Worm (Caenorhabditis elegans) whole organism, L4 larva: ENCODE measurements around the gene pan-1.

Source experiments
- F44E2.7 ChIP-seq: fragments of 200-800 bp; sonication (Bioruptor generic); IDR thresholded peaks from 2 replicates; pipeline ENCODE4 v2.1.2; 2022; ENCODE audit warnings: missing genetic modification characterization, missing compliant biosample characterization
- T20F7.1 ChIP-seq: fragments of 200-800 bp; sonication (Bioruptor generic); optimal IDR thresholded peaks from 2 replicates; lab custom pipeline; 2018; ENCODE audit warnings: mild to moderate bottlenecking, missing genetic modification characterization, missing compliant biosample characterization
- T26A8.4 ChIP-seq: fragments of 200-800 bp; sonication (Bioruptor generic); IDR thresholded peaks from 2 replicates; pipeline ENCODE4 v1.3.6; 2022; ENCODE audit warnings: missing genetic modification characterization, missing compliant biosample characterization
- Y48G9A.11 ChIP-seq: fragments of 200-800 bp; sonication (Bioruptor generic); IDR thresholded peaks from 2 replicates; pipeline ENCODE4 v1.3.6; 2022; ENCODE audit warnings: missing genetic modification reagents, missing genetic modification characterization, missing compliant biosample characterization
- Y5F2A.4 ChIP-seq: fragments of 200-800 bp; sonication (Bioruptor generic); optimal IDR thresholded peaks from 2 replicates; lab custom pipeline; 2018; ENCODE audit warnings: mild to moderate bottlenecking, missing genetic modification characterization, missing compliant biosample characterization
- ZK337.2 ChIP-seq: fragments of 200-800 bp; sonication (Bioruptor generic); IDR thresholded peaks from 2 replicates; pipeline ENCODE4 v1.3.6; 2022; ENCODE audit warnings: missing genetic modification reagents, missing genetic modification characterization, missing compliant biosample characterization
- aha-1 ChIP-seq: fragments of 150-350 bp; peaks from one replicate; lab custom pipeline; 2014; ENCODE audit warnings: missing biosample characterization, missing genetic modification characterization
- aly-2 ChIP-seq: sonication (generic microtip); optimal IDR thresholded peaks from 2 replicates; lab custom pipeline; 2018; ENCODE audit warnings: missing biosample characterization, missing genetic modification characterization
- arid-1 ChIP-seq: fragments of 200-800 bp; sonication (Bioruptor generic); conservative IDR thresholded peaks from 2 replicates; pipeline ENCODE4 v1.3.6; 2022; ENCODE audit warnings: missing genetic modification reagents, missing genetic modification characterization, missing compliant biosample characterization
- ceh-20 ChIP-seq: fragments of 200-800 bp; sonication (Bioruptor generic); IDR thresholded peaks from 2 replicates; pipeline ENCODE4 v1.3.6; 2022; ENCODE audit warnings: missing genetic modification reagents, missing genetic modification characterization, missing compliant biosample characterization
- ceh-28 ChIP-seq: fragments of 150-350 bp; optimal IDR thresholded peaks from 2 replicates; lab custom pipeline; 2014; ENCODE audit warnings: missing biosample characterization, missing genetic modification reagents, missing genetic modification characterization
- ces-1 ChIP-seq: fragments of 150-350 bp; sonication (generic microtip); optimal IDR thresholded peaks from 4 replicates; lab custom pipeline; 2014; ENCODE audit warnings: missing biosample characterization, missing genetic modification reagents, missing genetic modification characterization
- daf-12 ChIP-seq: fragments of 150-350 bp; optimal IDR thresholded peaks from 2 replicates; lab custom pipeline; 2014; ENCODE audit warnings: missing biosample characterization, missing genetic modification reagents, missing genetic modification characterization
- daf-16 ChIP-seq, 3 experiments: sonication (generic microtip); optimal IDR thresholded peaks; 2 replicates each; lab custom pipeline; 2016 to 2017; ENCODE audit warnings: missing genetic modification characterization in 3 of 3, missing genetic modification reagents in 3 of 3, mild to moderate bottlenecking in 2 of 3, missing compliant biosample characterization in 2 of 3, missing biosample characterization in 1 of 3, moderate library complexity in 1 of 3
- daf-8 ChIP-seq: fragments of 200-800 bp; sonication (Bioruptor generic); IDR thresholded peaks from 2 replicates; pipeline ENCODE4 v1.3.6; 2022; ENCODE audit warnings: missing genetic modification characterization, missing compliant biosample characterization
- dmd-6 ChIP-seq: fragments of 200-800 bp; sonication (Bioruptor generic); IDR thresholded peaks from 2 replicates; pipeline ENCODE4 v1.3.6; 2022; ENCODE audit warnings: missing genetic modification reagents, missing genetic modification characterization, missing compliant biosample characterization
- dmd-9 ChIP-seq: fragments of 200-800 bp; sonication (Bioruptor generic); IDR thresholded peaks from 2 replicates; pipeline ENCODE4 v1.3.6; 2022; ENCODE audit warnings: missing genetic modification reagents, missing genetic modification characterization, missing compliant biosample characterization
- duxl-1 ChIP-seq: sonication (generic microtip); optimal IDR thresholded peaks from 2 replicates; lab custom pipeline; 2016; ENCODE audit warnings: mild to moderate bottlenecking, missing genetic modification characterization, moderate library complexity, missing compliant biosample characterization; ENCODE audit not compliant: poor library complexity
- dve-1 ChIP-seq: sonication (generic microtip); optimal IDR thresholded peaks from 2 replicates; lab custom pipeline; 2017; ENCODE audit warnings: antibody characterized with exemption, mild to moderate bottlenecking, missing genetic modification characterization, missing compliant biosample characterization; ENCODE audit not compliant: insufficient read depth
- egl-43 ChIP-seq: fragments of 200-800 bp; sonication (Bioruptor generic); IDR thresholded peaks from 2 replicates; pipeline ENCODE4 v1.3.6; 2022; ENCODE audit warnings: missing genetic modification reagents, missing genetic modification characterization, missing compliant biosample characterization
- fkh-10 ChIP-seq: fragments of 150-350 bp; optimal IDR thresholded peaks from 2 replicates; lab custom pipeline; 2014; ENCODE audit warnings: missing biosample characterization, missing genetic modification reagents, missing genetic modification characterization
- hif-1 ChIP-seq, 2 experiments: sonication (generic microtip); optimal IDR thresholded peaks; 2 replicates each; lab custom pipeline; 2016 to 2017; ENCODE audit warnings: missing compliant biosample characterization in 2 of 2, missing genetic modification characterization in 2 of 2, missing genetic modification reagents in 2 of 2, missing genotype in 2 of 2, mild to moderate bottlenecking in 1 of 2
- hlh-30 ChIP-seq: sonication (generic microtip); optimal IDR thresholded peaks from 2 replicates; lab custom pipeline; 2017; ENCODE audit warnings: antibody characterized with exemption, mild to moderate bottlenecking, missing genetic modification characterization, missing compliant biosample characterization; ENCODE audit not compliant: insufficient read depth
- lim-7 ChIP-seq: fragments of 200-800 bp; sonication (Bioruptor generic); IDR thresholded peaks from 2 replicates; pipeline ENCODE4 v1.3.6; 2022; ENCODE audit warnings: missing genetic modification characterization, missing compliant biosample characterization
- lin-38 ChIP-seq: fragments of 200-800 bp; sonication (Bioruptor generic); IDR thresholded peaks from 2 replicates; pipeline ENCODE4 v1.3.6; 2022; ENCODE audit warnings: missing genetic modification reagents, missing genetic modification characterization, missing compliant biosample characterization
- lin-39 ChIP-seq: fragments of 150-350 bp; optimal IDR thresholded peaks from 2 replicates; lab custom pipeline; 2014; ENCODE audit warnings: missing biosample characterization, missing genetic modification reagents, missing genetic modification characterization
- lsy-2 ChIP-seq, 2 experiments: fragments of 150-350 bp in 1 of 2; sonication (generic microtip) in 1 of 2; optimal IDR thresholded peaks; 2 replicates each; lab custom pipeline; 2014 to 2017; ENCODE audit warnings: missing biosample characterization in 2 of 2, missing genetic modification characterization in 2 of 2
- madf-5 ChIP-seq, 2 experiments: fragments of 200-800 bp; sonication (Bioruptor generic); IDR thresholded peaks; 2 replicates each; pipeline ENCODE4 v1.3.6; 2022; ENCODE audit warnings: missing compliant biosample characterization in 2 of 2, missing genetic modification characterization in 2 of 2
- madf-9 ChIP-seq: fragments of 200-800 bp; sonication (Bioruptor generic); conservative IDR thresholded peaks from 2 replicates; pipeline ENCODE4 v1.3.6; 2022; ENCODE audit warnings: missing genetic modification reagents, missing genetic modification characterization, missing compliant biosample characterization
- mdl-1 ChIP-seq, 2 experiments: fragments of 150-350 bp in 1 of 2; sonication (generic microtip) in 1 of 2; optimal IDR thresholded peaks; 2 replicates each; lab custom pipeline; 2014 to 2017; ENCODE audit warnings: missing biosample characterization in 2 of 2, missing genetic modification characterization in 2 of 2
- mep-1 ChIP-seq: fragments of 150-350 bp; sonication (generic microtip); optimal IDR thresholded peaks from 3 replicates; lab custom pipeline; 2014; ENCODE audit warnings: missing biosample characterization, missing genetic modification characterization
- mes-2 ChIP-seq: sonication (generic microtip); optimal IDR thresholded peaks from 2 replicates; lab custom pipeline; 2016; ENCODE audit warnings: missing genotype, mild to moderate bottlenecking, missing genetic modification characterization, missing compliant biosample characterization; ENCODE audit not compliant: poor library complexity, severe bottlenecking
- mxl-2 ChIP-seq: fragments of 200-800 bp; sonication (Bioruptor generic); conservative IDR thresholded peaks from 2 replicates; pipeline ENCODE4 v1.3.6; 2022; ENCODE audit warnings: missing genetic modification reagents, missing genetic modification characterization, missing compliant biosample characterization
- nhr-102 ChIP-seq: sonication (generic microtip); optimal IDR thresholded peaks from 2 replicates; lab custom pipeline; 2016; ENCODE audit warnings: mild to moderate bottlenecking, missing genetic modification characterization, moderate library complexity, missing compliant biosample characterization
- nhr-11 ChIP-seq: fragments of 150-350 bp; optimal IDR thresholded peaks from 2 replicates; lab custom pipeline; 2014; ENCODE audit warnings: missing biosample characterization, missing genetic modification characterization
- nhr-111 ChIP-seq: fragments of 200-800 bp; sonication (Bioruptor generic); optimal IDR thresholded peaks from 2 replicates; lab custom pipeline; 2018; ENCODE audit warnings: mild to moderate bottlenecking, missing genetic modification characterization, missing compliant biosample characterization
- nhr-28 ChIP-seq: fragments of 150-350 bp; optimal IDR thresholded peaks from 2 replicates; lab custom pipeline; 2014; ENCODE audit warnings: missing biosample characterization, missing genetic modification characterization
- nhr-48 ChIP-seq: sonication (generic microtip); optimal IDR thresholded peaks from 2 replicates; lab custom pipeline; 2016; ENCODE audit warnings: mild to moderate bottlenecking, missing genetic modification characterization, missing compliant biosample characterization
- nhr-76 ChIP-seq: fragments of 150-350 bp; optimal IDR thresholded peaks from 2 replicates; lab custom pipeline; 2014; ENCODE audit warnings: missing biosample characterization, missing genetic modification characterization
- php-3 ChIP-seq: fragments of 200-800 bp; sonication (Bioruptor generic); IDR thresholded peaks from 2 replicates; pipeline ENCODE4 v1.3.6; 2022; ENCODE audit warnings: missing genetic modification reagents, missing genetic modification characterization, missing compliant biosample characterization
- saeg-2 ChIP-seq: fragments of 200-800 bp; sonication (Bioruptor generic); IDR thresholded peaks from 2 replicates; pipeline ENCODE4 v1.3.6; 2022; ENCODE audit warnings: missing genetic modification reagents, missing genetic modification characterization, missing compliant biosample characterization
- sdz-12 ChIP-seq: fragments of 200-800 bp; sonication (Bioruptor generic); optimal IDR thresholded peaks from 2 replicates; lab custom pipeline; 2018; ENCODE audit warnings: mild to moderate bottlenecking, missing genetic modification characterization, missing compliant biosample characterization
- snpc-1.2 ChIP-seq: fragments of 200-800 bp; sonication (Bioruptor generic); IDR thresholded peaks from 2 replicates; pipeline ENCODE4 v1.3.6; 2022; ENCODE audit warnings: missing genetic modification reagents, missing genetic modification characterization, missing compliant biosample characterization
- unc-130 ChIP-seq: sonication (generic microtip); optimal IDR thresholded peaks from 2 replicates; lab custom pipeline; 2016; ENCODE audit warnings: missing genetic modification reagents, missing genetic modification characterization, missing compliant biosample characterization
- unc-62 ChIP-seq, 3 experiments: fragments of 150-350 bp in 1 of 3; sonication (generic microtip); optimal IDR thresholded peaks in 2 of 3; peaks in 1 of 3; 1 replicate in 1 of 3; 2 replicates in 2 of 3; lab custom pipeline; 2014 to 2017; ENCODE audit warnings: missing biosample characterization in 3 of 3, missing genetic modification characterization in 3 of 3, missing genetic modification reagents in 3 of 3, missing genotype in 1 of 3
- zfp-3 ChIP-seq: fragments of 200-800 bp; sonication (Bioruptor generic); conservative IDR thresholded peaks from 2 replicates; pipeline ENCODE4 v1.3.6; 2022; ENCODE audit warnings: missing genetic modification reagents, missing genetic modification characterization, missing compliant biosample characterization
- zip-11 ChIP-seq: fragments of 200-800 bp; sonication (Bioruptor generic); IDR thresholded peaks from 2 replicates; pipeline ENCODE4 v1.3.6; 2022; ENCODE audit warnings: missing genetic modification characterization, missing compliant biosample characterization
- zip-2 ChIP-seq: fragments of 150-350 bp; optimal IDR thresholded peaks from 2 replicates; lab custom pipeline; 2014; ENCODE audit warnings: missing biosample characterization, missing genetic modification characterization
- ztf-7 ChIP-seq: fragments of 150-350 bp; optimal IDR thresholded peaks from 2 replicates; lab custom pipeline; 2014; ENCODE audit warnings: missing biosample characterization, missing genetic modification characterization

Gene pan-1

DNA sequence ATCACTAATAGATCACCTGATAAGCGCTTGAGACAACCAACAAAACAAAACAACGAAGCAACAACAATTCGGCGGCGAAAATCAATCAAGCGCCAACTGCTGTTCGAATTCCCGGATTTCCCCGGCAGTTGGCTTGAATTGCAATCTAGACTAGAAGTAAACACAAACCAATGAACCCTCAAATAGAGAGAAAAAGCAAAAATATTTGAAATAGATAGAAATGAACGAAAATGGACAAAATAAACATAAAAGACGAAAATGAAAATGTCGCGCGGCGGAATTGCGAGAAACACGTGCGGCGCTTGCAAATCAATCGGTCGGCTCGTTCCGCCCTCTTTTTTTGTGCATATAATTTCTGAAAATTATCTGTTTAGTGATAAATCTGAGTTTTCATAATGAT lies 5.9 kb downstream of the pan-1 start, which contains the start of gene idhg-1:
TSS of gene idhg-1 (plus strand) at position 343 of the 400 bp plus-strand sequence.
- TF ChIP-seq dve-1: peak; percentile 78
- no peak for TF ChIP-seq mdl-1 (tag; optimal IDR thresholded peaks at IDR 0.05; lab: Kevin White, UChicago)
- TF ChIP-seq lsy-2 (tag; optimal IDR thresholded peaks at IDR 0.05; lab: Kevin White, UChicago): peak in 1 of 2 experiments; percentile 72
- TF ChIP-seq daf-12: no peak
- TF ChIP-seq hlh-30: peak; percentile 58
- no peak for TF ChIP-seq F44E2.7 (GFP tag; lab: Robert Waterston, UW)
- peak; percentile 24 for TF ChIP-seq nhr-28 (tag; lab: Kevin White, UChicago)
- TF ChIP-seq arid-1: peak; percentile 81
- 0 out of 2 replicates have a peak, but pooled peaks have one; percentile 20 for TF ChIP-seq zfp-3 (GFP tag; lab: Robert Waterston, UW)
- TF ChIP-seq snpc-1.2: peak; percentile 51; the same call in 1 of the 2 replicates
- no peak for TF ChIP-seq sdz-12
- TF ChIP-seq unc-130: peak; percentile 88
- no peak for TF ChIP-seq aly-2 (tag; lab: Kevin White, UChicago)
- no peak for TF ChIP-seq php-3
- TF ChIP-seq dmd-6 (GFP tag; lab: Robert Waterston, UW): peak; percentile 29
- peak in 1 of 2 experiments; percentile 44 for TF ChIP-seq unc-62 (GFP tag; optimal IDR thresholded peaks at IDR 0.05 in 1 of 2; lab: Kevin White, UChicago)
- no peak for TF ChIP-seq unc-62 (tag; optimal IDR thresholded peaks at IDR 0.05; lab: Kevin White, UChicago)
- TF ChIP-seq nhr-76 (tag; lab: Kevin White, UChicago): peak; percentile 5
- TF ChIP-seq ces-1 (GFP tag; lab: Kevin White, UChicago): no peak
- peak; percentile 74 for TF ChIP-seq lin-38
- no peak for TF ChIP-seq mxl-2 (GFP tag; lab: Robert Waterston, UW)
- peak; percentile 8 for TF ChIP-seq ztf-7 (tag; lab: Kevin White, UChicago)
- peak; percentile 70 for TF ChIP-seq duxl-1 (tag; lab: Kevin White, UChicago)
- peak; percentile 62 for TF ChIP-seq aha-1 (tag; lab: Kevin White, UChicago)
- no peak for TF ChIP-seq ceh-28 (tag; lab: Kevin White, UChicago)
- TF ChIP-seq Y48G9A.11: no peak
- TF ChIP-seq T20F7.1: no peak
- TF ChIP-seq Y5F2A.4 (GFP tag; lab: Kevin White, UChicago): no peak
- TF ChIP-seq T26A8.4 (GFP tag; lab: Robert Waterston, UW): peak; percentile 76; the same call in 1 of the 2 replicates
- no peak for TF ChIP-seq dmd-9 (GFP tag; lab: Robert Waterston, UW)
- TF ChIP-seq egl-43 (GFP tag; lab: Robert Waterston, UW): peak; percentile 64
- TF ChIP-seq daf-16 (GFP tag; optimal IDR thresholded peaks at IDR 0.05; lab: Kevin White, UChicago): peak; percentile 10 to 94
- peak; percentile 66 for TF ChIP-seq daf-16 (tag; optimal IDR thresholded peaks at IDR 0.05; lab: Kevin White, UChicago)
- TF ChIP-seq saeg-2 (GFP tag; lab: Robert Waterston, UW): peak; percentile 55; the same call in 1 of the 2 replicates
- TF ChIP-seq fkh-10 (GFP tag; lab: Kevin White, UChicago): peak; percentile 13
- TF ChIP-seq mep-1 (tag; lab: Kevin White, UChicago): peak; percentile 77
- no peak for TF ChIP-seq nhr-111
- peak; percentile 71 for TF ChIP-seq nhr-11 (tag; lab: Kevin White, UChicago)
- no peak for TF ChIP-seq lin-39 (tag; lab: Kevin White, UChicago)
- TF ChIP-seq nhr-102 (tag; lab: Kevin White, UChicago): peak; percentile 47
- 0 out of 2 replicates have a peak, but pooled peaks have one; percentile 51 for TF ChIP-seq lim-7
- no peak for TF ChIP-seq zip-2 (tag; lab: Kevin White, UChicago)
- TF ChIP-seq madf-9 (GFP tag; lab: Robert Waterston, UW): no peak
- TF ChIP-seq nhr-48 (tag; lab: Kevin White, UChicago): peak; percentile 31
- TF ChIP-seq madf-5 (GFP tag; IDR thresholded peaks at IDR 0.05; lab: Robert Waterston, UW): no peak
- peak in 1 of 2 experiments; percentile 63 for TF ChIP-seq hif-1 (tag; optimal IDR thresholded peaks at IDR 0.05; lab: Kevin White, UChicago)
- TF ChIP-seq mes-2: peak; percentile 95
- no peak for TF ChIP-seq zip-11 (GFP tag; lab: Robert Waterston, UW)
- TF ChIP-seq ceh-20: peak; percentile 36; the same call in 1 of the 2 replicates
- no peak for TF ChIP-seq ZK337.2 (GFP tag; lab: Robert Waterston, UW)
- no peak for TF ChIP-seq daf-8
